Fruit fly (Drosophila melanogaster): Measurements from ENCODE around the gene PIG-Wa.
A peak's percentile ranks its signal among the peaks of the same experiment; 100 is the strongest.

Gene PIG-Wa

DNA sequence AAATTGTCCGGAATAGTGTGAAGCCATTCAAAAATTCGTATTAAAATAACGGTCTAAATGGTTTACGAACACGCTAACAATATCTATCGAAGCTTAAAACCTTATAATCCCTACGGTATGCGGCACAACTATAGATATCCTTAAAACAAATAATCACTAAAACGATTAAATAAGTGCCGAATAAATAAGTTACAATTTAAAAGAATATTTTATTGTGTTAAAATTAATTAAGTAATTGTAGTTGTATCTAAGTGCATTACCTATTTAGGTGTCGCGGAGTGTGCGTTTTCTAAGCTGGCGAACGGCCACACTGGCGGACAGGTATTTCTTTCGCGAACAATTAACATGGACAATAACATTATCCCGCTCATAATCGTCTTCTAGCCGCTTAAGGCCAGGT lies 2.2 kb upstream of the PIG-Wa start, which contains the start of gene Eogt (continued):
- TF ChIP-seq Ets65A (GFP tag) (peak; percentile 96), ftz-f1 (GFP tag; optimal IDR thresholded peaks at IDR 0.05) (no peak), zf30C (GFP tag; optimal IDR thresholded peaks at IDR 0.05) (no peak), Trl (optimal IDR thresholded peaks at IDR 0.05) (no peak), Trl (GFP tag; optimal IDR thresholded peaks at IDR 0.05) (peak; percentile 59), emc (GFP tag; optimal IDR thresholded peaks at IDR 0.05) (peak; percentile 32), gsb-n (tag; optimal IDR thresholded peaks at IDR 0.05) (peak; percentile 94), CG17186 (GFP tag; optimal IDR thresholded peaks at IDR 0.05) (peak; percentile 64), slbo (GFP tag; IDR thresholded peaks at IDR 0.05) (peak; percentile 98), so (GFP tag; IDR thresholded peaks at IDR 0.05) (peak; percentile 94), Chrac-16 (GFP tag; optimal IDR thresholded peaks at IDR 0.05) (peak; percentile 93), CG2199 (GFP tag; IDR thresholded peaks at IDR 0.05) (peak; percentile 96), CG17361 (GFP tag; IDR thresholded peaks at IDR 0.05) (peak; percentile 90), CG1233 (GFP tag; optimal IDR thresholded peaks at IDR 0.05) (peak; percentile 86), CG7839 (tag; optimal IDR thresholded peaks at IDR 0.05) (peak; percentile 96), CG32767 (GFP tag; IDR thresholded peaks at IDR 0.05) (peak; percentile 94), ato (GFP tag; IDR thresholded peaks at IDR 0.05; ENCODE audit: partially characterized antibody) (no peak), otp (GFP tag; IDR thresholded peaks at IDR 0.05) (peak; percentile 96), Oli (tag; optimal IDR thresholded peaks at IDR 0.05) (peak; percentile 93), NK7.1 (GFP tag; optimal IDR thresholded peaks at IDR 0.05) (no peak), dimm (GFP tag; IDR thresholded peaks at IDR 0.05) (peak; percentile 93), vnd (GFP tag; IDR thresholded peaks at IDR 0.05; ENCODE audit: partially characterized antibody) (no peak), kni (GFP tag; optimal IDR thresholded peaks at IDR 0.05) (peak; percentile 43), ab (GFP tag; optimal IDR thresholded peaks at IDR 0.05) (peak; percentile 53), salm (tag; optimal IDR thresholded peaks at IDR 0.05) (peak; percentile 90), CG30403 (GFP tag; optimal IDR thresholded peaks at IDR 0.05) (peak; percentile 94), CG4707 (GFP tag; optimal IDR thresholded peaks at IDR 0.05) (peak; percentile 74), CG13287 (GFP tag; IDR thresholded peaks at IDR 0.05; ENCODE audit: partially characterized antibody) (peak; percentile 52; the same call in 1 of the 2 replicates), CG14710 (tag; optimal IDR thresholded peaks at IDR 0.05) (peak; percentile 93), wor (GFP tag; IDR thresholded peaks at IDR 0.05) (peak; percentile 96), ara (GFP tag; IDR thresholded peaks at IDR 0.05) (peak; percentile 98), Lim3 (GFP tag; IDR thresholded peaks at IDR 0.05) (peak; percentile 84), CG15601 (tag; optimal IDR thresholded peaks at IDR 0.05) (peak; percentile 91), zfh2 (GFP tag; optimal IDR thresholded peaks at IDR 0.05) (peak; percentile 78), Hr39 (optimal IDR thresholded peaks at IDR 0.05) (no peak), Sin3A (optimal IDR thresholded peaks at IDR 0.05) (peak; percentile 31), amos (GFP tag; IDR thresholded peaks at IDR 0.05; ENCODE audit: partially characterized antibody) (no peak), Sry-β (GFP tag; optimal IDR thresholded peaks at IDR 0.05) (peak; percentile 38), cato (GFP tag; optimal IDR thresholded peaks at IDR 0.05; ENCODE audit: borderline replicate concordance) (peak; percentile 87), CG8765 (GFP tag; IDR thresholded peaks at IDR 0.05) (peak; percentile 97), CG17612 (GFP tag; IDR thresholded peaks at IDR 0.05) (peak; percentile 91), HLH54F (GFP tag; optimal IDR thresholded peaks at IDR 0.05) (peak; percentile 67), her (GFP tag; optimal IDR thresholded peaks at IDR 0.05) (no peak), CG2678 (tag; optimal IDR thresholded peaks at IDR 0.05) (peak; percentile 92), chn (GFP tag; optimal IDR thresholded peaks at IDR 0.05) (peak; percentile 86), lbe (GFP tag; optimal IDR thresholded peaks at IDR 0.05) (peak; percentile 90), dan (GFP tag; IDR thresholded peaks at IDR 0.05) (peak; percentile 89), z (GFP tag; IDR thresholded peaks at IDR 0.05) (peak; percentile 74; the same call in 2 of the 3 replicates), CG10431 (GFP tag; optimal IDR thresholded peaks at IDR 0.05) (peak; percentile 67), ham (GFP tag; IDR thresholded peaks at IDR 0.05) (peak; percentile 85; the same call in 1 of the 2 replicates), Opbp (GFP tag; IDR thresholded peaks at IDR 0.05; ENCODE audit: partially characterized antibody) (no peak), row (GFP tag; IDR thresholded peaks at IDR 0.05) (peak; percentile 99), eyg (GFP tag; optimal IDR thresholded peaks at IDR 0.05) (no peak)
